Worm (Caenorhabditis elegans): ENCODE measurements around the gene unc-7.
A peak's percentile ranks its signal among the peaks of the same experiment; 100 is the strongest.

unc-7 gene

ce11 chrX:15188986-15189675 is 41.6 kb upstream of the unc-7 start (continued):
- peak; percentile 27 for TF ChIP-seq skn-1 (tag; optimal IDR thresholded peaks at IDR 0.05)
- peak; percentile 15 for TF ChIP-seq mep-1 (tag; optimal IDR thresholded peaks at IDR 0.05)
- TF ChIP-seq ztf-11 (tag; optimal IDR thresholded peaks at IDR 0.05) = no peak
- no peak for TF ChIP-seq hlh-17 (GFP tag; optimal IDR thresholded peaks at IDR 0.05; ENCODE audit: borderline replicate concordance)
- no peak for TF ChIP-seq sptf-1 (tag; optimal IDR thresholded peaks at IDR 0.05)
- peak; percentile 82 for TF ChIP-seq ceh-8 (GFP tag; optimal IDR thresholded peaks at IDR 0.05)
- TF ChIP-seq pqm-1 (tag; optimal IDR thresholded peaks at IDR 0.05) = no peak
- TF ChIP-seq blmp-1 (tag; optimal IDR thresholded peaks at IDR 0.05) = no peak
- no peak for TF ChIP-seq unc-62 (GFP tag; optimal IDR thresholded peaks at IDR 0.05)
- TF ChIP-seq lin-35 (GFP tag; optimal IDR thresholded peaks at IDR 0.05) = peak in 1 of 2 experiments; percentile 23
- no peak for TF ChIP-seq ets-5 (GFP tag; IDR thresholded peaks at IDR 0.05)
- peak; percentile 26 for TF ChIP-seq sup-37 (GFP tag; optimal IDR thresholded peaks at IDR 0.05)
- peak in 1 of 2 experiments; percentile 34 for TF ChIP-seq egl-27 (tag; optimal IDR thresholded peaks at IDR 0.05)
- TF ChIP-seq ama-1 (optimal IDR thresholded peaks at IDR 0.05) = no peak
- TF ChIP-seq grh-1 (GFP tag; IDR thresholded peaks at IDR 0.05) = no peak
- no peak for TF ChIP-seq elt-3 (tag; optimal IDR thresholded peaks at IDR 0.05)
- no peak for TF ChIP-seq alr-1 (tag; optimal IDR thresholded peaks at IDR 0.05; ENCODE audit: borderline replicate concordance)
- peak; percentile 22 to 48 for TF ChIP-seq efl-1 (optimal IDR thresholded peaks at IDR 0.05)
- TF ChIP-seq efl-1 (GFP tag; optimal IDR thresholded peaks at IDR 0.05 in 1 of 2) = peak in 1 of 2 experiments; percentile 83
- TF ChIP-seq nhr-85 (tag) = no peak
- TF ChIP-seq Y116A8C.19 (tag; optimal IDR thresholded peaks at IDR 0.05; ENCODE audit: borderline replicate concordance) = no peak
- peak; percentile 48 for TF ChIP-seq irx-1 (tag; optimal IDR thresholded peaks at IDR 0.05)
- TF ChIP-seq swsn-7 (tag; optimal IDR thresholded peaks at IDR 0.05) = peak; percentile 72
- TF ChIP-seq vab-15 (tag; optimal IDR thresholded peaks at IDR 0.05) = no peak
- TF ChIP-seq ztf-4 (tag; optimal IDR thresholded peaks at IDR 0.05) = peak; percentile 59
- peak; percentile 50 for TF ChIP-seq ceh-63 (GFP tag; optimal IDR thresholded peaks at IDR 0.05)
- TF ChIP-seq C16A3.4 (tag; optimal IDR thresholded peaks at IDR 0.05) = peak; percentile 11
- TF ChIP-seq aly-2 (tag; optimal IDR thresholded peaks at IDR 0.05) = no peak
- TF ChIP-seq mab-9 (GFP tag; IDR thresholded peaks at IDR 0.05) = no peak
- no peak for TF ChIP-seq pag-3 (tag; optimal IDR thresholded peaks at IDR 0.05; ENCODE audit: borderline replicate concordance, insufficient read depth)
- peak; percentile 60 for TF ChIP-seq nhr-77 (tag; optimal IDR thresholded peaks at IDR 0.05)
- TF ChIP-seq unc-98 (GFP tag; IDR thresholded peaks at IDR 0.05) = no peak
- peak; percentile 73 for TF ChIP-seq fkh-8 (tag; optimal IDR thresholded peaks at IDR 0.05)

ce11 chrX:15188510-15188909 is 41.0 kb upstream of the unc-7 start:
- TF ChIP-seq pax-3 (tag; optimal IDR thresholded peaks at IDR 0.05) = peak; percentile 36
- TF ChIP-seq swsn-7 (tag; optimal IDR thresholded peaks at IDR 0.05) = no peak
- peak; percentile 95 for TF ChIP-seq dsc-1 (tag; optimal IDR thresholded peaks at IDR 0.05)
- TF ChIP-seq nhr-85 (tag) = peak; percentile 18
- peak; percentile 68 for TF ChIP-seq sox-4 (tag; optimal IDR thresholded peaks at IDR 0.05)
- peak; percentile 46 for TF ChIP-seq ceh-8 (GFP tag; optimal IDR thresholded peaks at IDR 0.05)
- peak; percentile 14 for TF ChIP-seq nhr-47 (tag; optimal IDR thresholded peaks at IDR 0.05)
- TF ChIP-seq fkh-8 (tag; optimal IDR thresholded peaks at IDR 0.05) = peak; percentile 50
- TF ChIP-seq irx-1 (tag; optimal IDR thresholded peaks at IDR 0.05) = no peak
- no peak for TF ChIP-seq unc-86 (tag; optimal IDR thresholded peaks at IDR 0.05)
- no peak for TF ChIP-seq dpl-1 (GFP tag; optimal IDR thresholded peaks at IDR 0.05)
- no peak for TF ChIP-seq skn-1 (tag; optimal IDR thresholded peaks at IDR 0.05)
- peak; percentile 27 for TF ChIP-seq nhr-71 (tag; optimal IDR thresholded peaks at IDR 0.05)
